Fruit fly (Drosophila melanogaster) whole organism, wandering third instar larva: ENCODE results near the gene Glyp.

Source experiments
- Abd-B ChIP-seq: fragments of >200 bp; optimal IDR thresholded peaks from 2 replicates; lab custom pipeline; 2017; ENCODE audit warnings: missing biosample characterization, missing genetic modification characterization
- HLH106 ChIP-seq: fragments of 200-800 bp; optimal IDR thresholded peaks from 3 replicates; lab custom pipeline; 2019; ENCODE audit warnings: missing biosample characterization, mild to moderate bottlenecking, missing genetic modification characterization, moderate library complexity
- Myc ChIP-seq: fragments of >200 bp; optimal IDR thresholded peaks from 2 replicates; lab custom pipeline; 2017
- dl ChIP-seq, 2 experiments: fragments of 175-275, 200-275 bp in 1 of 2; fragments of 200-275 bp in 1 of 2; sonication (Bioruptor generic); optimal IDR thresholded peaks; lab custom pipeline; 2018; ENCODE audit warnings: mild to moderate bottlenecking in 2 of 2, missing biosample characterization in 2 of 2, missing genetic modification characterization in 2 of 2, moderate library complexity in 2 of 2; ENCODE audit not compliant: partially characterized antibody in 2 of 2, insufficient read depth in 1 of 2
- dmrt93B ChIP-seq: fragments of 200-800 bp; sonication (Bioruptor generic); optimal IDR thresholded peaks from 2 replicates; lab custom pipeline; 2018; ENCODE audit warnings: missing biosample characterization, mild to moderate bottlenecking, missing genetic modification characterization
- ey ChIP-seq: fragments of 200-800 bp; sonication (Bioruptor generic); optimal IDR thresholded peaks from 2 replicates; lab custom pipeline; 2016; ENCODE audit warnings: missing biosample characterization, missing genetic modification characterization
- h ChIP-seq: fragments of 200-800 bp; sonication (Bioruptor generic); optimal IDR thresholded peaks from 3 replicates; lab custom pipeline; 2016; ENCODE audit warnings: missing biosample characterization, mild to moderate bottlenecking, missing genetic modification characterization
- psq ChIP-seq: fragments of 200-800 bp; sonication (Bioruptor generic); optimal IDR thresholded peaks from 3 replicates; lab custom pipeline; 2017; ENCODE audit warnings: missing biosample characterization, mild to moderate bottlenecking, missing genetic modification characterization, moderate library complexity
- woc ChIP-seq: sonication (Bioruptor generic); optimal IDR thresholded peaks from 2 replicates; lab custom pipeline; 2016; ENCODE audit warnings: missing biosample characterization, mild to moderate bottlenecking, missing genetic modification characterization

DNA sequence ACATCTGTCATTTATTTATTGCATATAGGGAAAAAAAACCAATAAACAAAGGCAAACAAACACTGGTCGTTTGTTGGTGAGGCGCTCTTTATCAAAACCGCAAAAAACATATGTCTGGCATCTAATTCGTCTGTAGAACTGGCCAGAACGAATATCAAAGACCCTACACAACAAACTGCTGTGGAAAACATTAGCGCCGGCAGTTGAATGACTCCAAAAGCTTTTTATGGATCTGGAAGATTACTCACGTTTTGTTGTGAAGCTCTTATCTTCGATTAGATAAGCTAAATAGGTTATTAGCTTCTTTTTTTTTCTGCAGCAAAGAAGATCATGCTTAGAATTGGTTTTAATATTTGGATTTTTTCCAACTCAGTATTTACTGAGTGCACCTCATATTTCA, 2.4 kb downstream of the Glyp start:
- TF ChIP-seq woc (GFP tag; lab: Kevin White, UChicago) (no peak), h (no peak), Myc (lab: Kevin White, UChicago) (no peak), Abd-B (GFP tag; lab: Kevin White, UChicago) (no peak), dl (GFP tag; optimal IDR thresholded peaks at IDR 0.05; lab: Kevin White, UChicago; ENCODE audit: insufficient read depth in 1 of 2, partially characterized antibody in 2 of 2) (no peak), ey (peak; percentile 39), psq (GFP tag; lab: Kevin White, UChicago) (no peak), dmrt93B (GFP tag; lab: Kevin White, UChicago) (no peak), HLH106 (tag; lab: Kevin White, UChicago) (no peak)
